Worm (Caenorhabditis elegans): ENCODE measurements around the gene Y45F3A.8.

Gene Y45F3A.8

ce11 chrIII:10562542-10562941 lies 30.1 kb downstream of the Y45F3A.8 start:
- TF ChIP-seq F57A8.1 (GFP tag; optimal IDR thresholded peaks at IDR 0.05) (no peak), nhr-120 (GFP tag; IDR thresholded peaks at IDR 0.05) (no peak), ekl-4 (GFP tag; IDR thresholded peaks at IDR 0.05) (no peak), madf-10 (tag; optimal IDR thresholded peaks at IDR 0.05) (no peak), Y56A3A.18 (GFP tag; IDR thresholded peaks at IDR 0.05) (no peak), tbp1 (GFP tag; optimal IDR thresholded peaks at IDR 0.05) (no peak), rcor-1 (GFP tag; IDR thresholded peaks at IDR 0.05) (no peak), lin-26 (GFP tag; IDR thresholded peaks at IDR 0.05) (no peak), cebp-2 (GFP tag; IDR thresholded peaks at IDR 0.05) (no peak), attf-3 (GFP tag; conservative IDR thresholded peaks at IDR 0.05) (no peak), ceh-58 (GFP tag; IDR thresholded peaks at IDR 0.05) (no peak), lag-1 (GFP tag; IDR thresholded peaks at IDR 0.05) (no peak), F22D6.2 (tag; optimal IDR thresholded peaks at IDR 0.05) (no peak), lin-40 (tag; optimal IDR thresholded peaks at IDR 0.05) (no peak), T07F8.4 (tag; optimal IDR thresholded peaks at IDR 0.05) (no peak), atf-7 (tag; optimal IDR thresholded peaks at IDR 0.05) (no peak)

- TF ChIP-seq lin-26 (GFP tag; IDR thresholded peaks at IDR 0.05) = no peak
- no peak for TF ChIP-seq lin-35 (GFP tag; optimal IDR thresholded peaks at IDR 0.05)
- TF ChIP-seq mxl-1 (tag; optimal IDR thresholded peaks at IDR 0.05) = no peak
- peak; percentile 58 for TF ChIP-seq D2030.7 (GFP tag; IDR thresholded peaks at IDR 0.05)
- peak; percentile 28 for TF ChIP-seq efl-1 (GFP tag; optimal IDR thresholded peaks at IDR 0.05)
- peak; percentile 88 for TF ChIP-seq lsl-1 (GFP tag; optimal IDR thresholded peaks at IDR 0.05)
- no peak for TF ChIP-seq sdz-38 (tag; optimal IDR thresholded peaks at IDR 0.05)
- peak; percentile 24 for TF ChIP-seq F23B12.7 (tag; optimal IDR thresholded peaks at IDR 0.05; ENCODE audit: insufficient read depth)
- no peak for TF ChIP-seq mcd-1 (GFP tag; IDR thresholded peaks at IDR 0.05)
- no peak for TF ChIP-seq nfya-1 (tag; optimal IDR thresholded peaks at IDR 0.05; ENCODE audit: borderline replicate concordance, insufficient read depth)
- TF ChIP-seq madf-6 (GFP tag; IDR thresholded peaks at IDR 0.05) = peak; percentile 89
- no peak for TF ChIP-seq unc-130 (GFP tag; optimal IDR thresholded peaks at IDR 0.05)
- no peak for TF ChIP-seq nhr-90 (tag; optimal IDR thresholded peaks at IDR 0.05)
- peak; percentile 69 for TF ChIP-seq madf-8 (GFP tag; conservative IDR thresholded peaks at IDR 0.05)
- TF ChIP-seq madf-3 (GFP tag; IDR thresholded peaks at IDR 0.05) = no peak
- peak; percentile 58 for TF ChIP-seq lin-54 (GFP tag; optimal IDR thresholded peaks at IDR 0.05)
- no peak for TF ChIP-seq nfya-2 (GFP tag; IDR thresholded peaks at IDR 0.05)
- TF ChIP-seq F33H1.4 (GFP tag; IDR thresholded peaks at IDR 0.05) = peak; percentile 90
- no peak for TF ChIP-seq hmg-1.2 (GFP tag; IDR thresholded peaks at IDR 0.05)
- no peak for TF ChIP-seq dpl-1 (GFP tag; optimal IDR thresholded peaks at IDR 0.05)
- no peak for TF ChIP-seq ets-4 (GFP tag; optimal IDR thresholded peaks at IDR 0.05)
- no peak for TF ChIP-seq aptf-3 (GFP tag; IDR thresholded peaks at IDR 0.05)
- no peak for TF ChIP-seq cebp-1 (GFP tag; IDR thresholded peaks at IDR 0.05)
- no peak for TF ChIP-seq cebp-1 (tag; optimal IDR thresholded peaks at IDR 0.05)
- TF ChIP-seq snpc-3.4 (tag; optimal IDR thresholded peaks at IDR 0.05) = peak; percentile 54
- no peak for TF ChIP-seq somi-1 (GFP tag; optimal IDR thresholded peaks at IDR 0.05)
- TF ChIP-seq him-1 (tag; optimal IDR thresholded peaks at IDR 0.05) = no peak
- TF ChIP-seq egl-44 (GFP tag; IDR thresholded peaks at IDR 0.05) = no peak
- TF ChIP-seq xnd-1 (tag; optimal IDR thresholded peaks at IDR 0.05) = peak; percentile 76
- peak; percentile 3 for TF ChIP-seq snpc-1.1 (tag; optimal IDR thresholded peaks at IDR 0.05; ENCODE audit: insufficient read depth)
- TF ChIP-seq Y56A3A.18 (GFP tag; IDR thresholded peaks at IDR 0.05) = no peak
Observed at ce11 chrIII:10561904-10562303, 30.7 kb downstream of the Y45F3A.8 start, which contains the start of gene Y45F3A.1. TSS of gene Y45F3A.1 (minus strand) at chrIII:10561915.

Data from whole organism, young adult.